Fruit fly (Drosophila melanogaster): ENCODE measurements around the gene Mhc.

The Mhc gene

dm6 chr2L:16815989-16816749 lies 49.8 kb downstream of the Mhc start, which contains the start of gene mdy (continued):
- TF ChIP-seq CG33213 (GFP tag; optimal IDR thresholded peaks at IDR 0.05) (peak; percentile 29), sd (tag; optimal IDR thresholded peaks at IDR 0.05) (no peak), gce (GFP tag; IDR thresholded peaks at IDR 0.05) (peak; percentile 29; the same call in 1 of the 3 replicates), CG2129 (GFP tag; IDR thresholded peaks at IDR 0.05; ENCODE audit: partially characterized antibody) (no peak), Mrtf (GFP tag; IDR thresholded peaks at IDR 0.05) (peak; percentile 47; the same call in 1 of the 3 replicates), Jarid2 (GFP tag; optimal IDR thresholded peaks at IDR 0.05) (no peak), CG5953 (GFP tag; IDR thresholded peaks at IDR 0.05) (no peak), Ptx1 (GFP tag; IDR thresholded peaks at IDR 0.05) (peak; percentile 46), CG15269 (tag; optimal IDR thresholded peaks at IDR 0.05) (peak; percentile 45), CG12236 (GFP tag; optimal IDR thresholded peaks at IDR 0.05) (no peak), cad (GFP tag; optimal IDR thresholded peaks at IDR 0.05) (no peak), CG16813 (GFP tag; IDR thresholded peaks at IDR 0.05; ENCODE audit: partially characterized antibody) (peak; percentile 52; the same call in 2 of the 3 replicates), CG6683 (GFP tag; optimal IDR thresholded peaks at IDR 0.05) (no peak), MESR4 (GFP tag; optimal IDR thresholded peaks at IDR 0.05) (no peak), Stat92E (GFP tag; optimal IDR thresholded peaks at IDR 0.05) (peak in 1 of 3 experiments; percentile 83), bab2 (GFP tag; optimal IDR thresholded peaks at IDR 0.05) (peak; percentile 63), unpg (GFP tag; optimal IDR thresholded peaks at IDR 0.05) (peak; percentile 50), CG15011 (GFP tag; optimal IDR thresholded peaks at IDR 0.05) (no peak), Elba2 (GFP tag; optimal IDR thresholded peaks at IDR 0.05) (peak; percentile 36), h (optimal IDR thresholded peaks at IDR 0.05) (no peak), tll (GFP tag; optimal IDR thresholded peaks at IDR 0.05) (no peak), Dbx (GFP tag; IDR thresholded peaks at IDR 0.05) (peak; percentile 49; the same call in 1 of the 3 replicates), BEAF-32 (GFP tag; optimal IDR thresholded peaks at IDR 0.05) (peak; percentile 56), sqz (GFP tag; optimal IDR thresholded peaks at IDR 0.05) (no peak), knrl (GFP tag; IDR thresholded peaks at IDR 0.05; ENCODE audit: partially characterized antibody) (no peak; the same call in 1 of the 3 replicates), CG9797 (GFP tag; optimal IDR thresholded peaks at IDR 0.05) (peak; percentile 19), CG18619 (GFP tag; optimal IDR thresholded peaks at IDR 0.05) (peak; percentile 34), CG13296 (GFP tag; optimal IDR thresholded peaks at IDR 0.05) (no peak), maf-S (GFP tag; optimal IDR thresholded peaks at IDR 0.05) (peak; percentile 23), CrebB (tag; optimal IDR thresholded peaks at IDR 0.05) (no peak), crc (GFP tag; optimal IDR thresholded peaks at IDR 0.05) (no peak), lmd (GFP tag; IDR thresholded peaks at IDR 0.05) (peak; percentile 40; the same call in 1 of the 2 replicates), CG13894 (tag; optimal IDR thresholded peaks at IDR 0.05) (no peak), usp (GFP tag; optimal IDR thresholded peaks at IDR 0.05) (no peak), CG8765 (GFP tag; IDR thresholded peaks at IDR 0.05) (peak; percentile 33; the same call in 1 of the 2 replicates), bcd (GFP tag; optimal IDR thresholded peaks at IDR 0.05) (peak; percentile 28), Blimp-1 (GFP tag; optimal IDR thresholded peaks at IDR 0.05) (no peak), kni (GFP tag; optimal IDR thresholded peaks at IDR 0.05) (peak; percentile 8), sima (GFP tag; optimal IDR thresholded peaks at IDR 0.05) (no peak), CG8290 (GFP tag; optimal IDR thresholded peaks at IDR 0.05) (peak; percentile 68), CG8290 (tag; optimal IDR thresholded peaks at IDR 0.05) (peak in 1 of 2 experiments; percentile 66), Lpt (GFP tag; optimal IDR thresholded peaks at IDR 0.05) (no peak), CG30020 (tag; optimal IDR thresholded peaks at IDR 0.05) (no peak), CG17359 (tag; optimal IDR thresholded peaks at IDR 0.05) (peak; percentile 42), Bdp1 (GFP tag; optimal IDR thresholded peaks at IDR 0.05) (peak; percentile 37), Myb (GFP tag; optimal IDR thresholded peaks at IDR 0.05) (peak; percentile 32), YL-1 (GFP tag; optimal IDR thresholded peaks at IDR 0.05) (peak; percentile 36), hkb (optimal IDR thresholded peaks at IDR 0.05) (no peak), hkb (GFP tag; IDR thresholded peaks at IDR 0.05) (peak; percentile 57; the same call in 1 of the 2 replicates)

Measured in whole organism, embryonic.